Fruit fly (Drosophila melanogaster): ENCODE data around the gene HIP-R.
A peak's percentile ranks its signal among the peaks of the same experiment; 100 is the strongest.

HIP-R gene

dm6 chrX:3750232-3751075 is 39.3 kb upstream of the HIP-R start:
- TF ChIP-seq CG8478 (optimal IDR thresholded peaks at IDR 0.05), result no peak
- TF ChIP-seq CTCF (optimal IDR thresholded peaks at IDR 0.05), result no peak

dm6 chrX:3761318-3762081 is 28.3 kb upstream of the HIP-R start:
- no peak for TF ChIP-seq CG8478 (optimal IDR thresholded peaks at IDR 0.05)
- no peak for TF ChIP-seq CTCF (optimal IDR thresholded peaks at IDR 0.05)

- TF ChIP-seq CG8478 (optimal IDR thresholded peaks at IDR 0.05) (no peak), CTCF (optimal IDR thresholded peaks at IDR 0.05) (no peak)
These were observed 27.3 kb upstream of the HIP-R start for dm6 chrX:3762441-3762840.

dm6 chrX:3762914-3763489 is 26.8 kb upstream of the HIP-R start:
- TF ChIP-seq CG8478 (optimal IDR thresholded peaks at IDR 0.05) (no peak), CTCF (optimal IDR thresholded peaks at IDR 0.05) (no peak)

dm6 chrX:3764223-3764622 is 25.5 kb upstream of the HIP-R start:
- TF ChIP-seq CTCF (optimal IDR thresholded peaks at IDR 0.05), result no peak
- TF ChIP-seq CG8478 (optimal IDR thresholded peaks at IDR 0.05), result no peak

dm6 chrX:3767085-3767484 is 22.7 kb upstream of the HIP-R start:
- no peak for TF ChIP-seq CTCF (optimal IDR thresholded peaks at IDR 0.05)

- TF ChIP-seq CTCF (optimal IDR thresholded peaks at IDR 0.05) (no peak), CG8478 (optimal IDR thresholded peaks at IDR 0.05) (no peak)
These were observed 21.6 kb upstream of the HIP-R start for dm6 chrX:3768202-3768601.

- TF ChIP-seq CTCF (optimal IDR thresholded peaks at IDR 0.05) (no peak), CG8478 (optimal IDR thresholded peaks at IDR 0.05) (no peak)
These were observed 17.3 kb upstream of the HIP-R start for dm6 chrX:3772434-3772810.

- TF ChIP-seq CG8478 (optimal IDR thresholded peaks at IDR 0.05) (no peak), CTCF (optimal IDR thresholded peaks at IDR 0.05) (no peak)
These were observed 16.7 kb upstream of the HIP-R start for dm6 chrX:3772811-3773740.

- TF ChIP-seq CTCF (optimal IDR thresholded peaks at IDR 0.05) (no peak), CG8478 (optimal IDR thresholded peaks at IDR 0.05) (no peak)
These were observed 15.5 kb upstream of the HIP-R start for dm6 chrX:3774277-3774676.

- TF ChIP-seq CTCF (optimal IDR thresholded peaks at IDR 0.05), result no peak
These were observed 14.6 kb upstream of the HIP-R start for dm6 chrX:3775137-3775536.

dm6 chrX:3775822-3776668 is 13.7 kb upstream of the HIP-R start:
- TF ChIP-seq CTCF (optimal IDR thresholded peaks at IDR 0.05) (no peak), CG8478 (optimal IDR thresholded peaks at IDR 0.05) (no peak)

- TF ChIP-seq CTCF (optimal IDR thresholded peaks at IDR 0.05) (peak in 1 of 2 experiments; percentile 25), CG8478 (optimal IDR thresholded peaks at IDR 0.05) (no peak)
These were observed 12.5 kb upstream of the HIP-R start for dm6 chrX:3777236-3777635.
